Fruit fly (Drosophila melanogaster): ENCODE measurements around the gene Naa40.

Gene Naa40

dm6 chr3R:29723048-29723656, 1.6 kb downstream of the Naa40 start, which contains the start of gene Pcd (continued):
- TF ChIP-seq Pdp1 (GFP tag; optimal IDR thresholded peaks at IDR 0.05) (no peak), tio (GFP tag; optimal IDR thresholded peaks at IDR 0.05) (no peak), cad (GFP tag; optimal IDR thresholded peaks at IDR 0.05) (no peak), CG42726 (GFP tag; IDR thresholded peaks at IDR 0.05; ENCODE audit: partially characterized antibody) (0 out of 2 replicates have a peak, but pooled peaks have one; percentile 17), Mrtf (GFP tag; IDR thresholded peaks at IDR 0.05) (no peak), CG17361 (GFP tag; IDR thresholded peaks at IDR 0.05) (no peak), TFAM (GFP tag; optimal IDR thresholded peaks at IDR 0.05) (no peak), B-H2 (GFP tag; optimal IDR thresholded peaks at IDR 0.05) (peak; percentile 51), CG18476 (GFP tag; optimal IDR thresholded peaks at IDR 0.05) (no peak), CG16779 (GFP tag; IDR thresholded peaks at IDR 0.05) (no peak), CG4282 (GFP tag; optimal IDR thresholded peaks at IDR 0.05) (no peak), Asciz (GFP tag; optimal IDR thresholded peaks at IDR 0.05) (no peak), CG7928 (GFP tag; optimal IDR thresholded peaks at IDR 0.05) (no peak), HLH54F (GFP tag; optimal IDR thresholded peaks at IDR 0.05) (no peak), slou (GFP tag; optimal IDR thresholded peaks at IDR 0.05) (no peak), B-H1 (GFP tag; IDR thresholded peaks at IDR 0.05) (no peak), pb (GFP tag; optimal IDR thresholded peaks at IDR 0.05) (no peak), HmgD (GFP tag; optimal IDR thresholded peaks at IDR 0.05) (no peak), HLHmδ (GFP tag; optimal IDR thresholded peaks at IDR 0.05) (no peak), Hr3 (GFP tag; optimal IDR thresholded peaks at IDR 0.05) (no peak), grau (tag; optimal IDR thresholded peaks at IDR 0.05) (no peak), Trl (optimal IDR thresholded peaks at IDR 0.05) (no peak), Trl (GFP tag; optimal IDR thresholded peaks at IDR 0.05) (no peak), NC2β (GFP tag; optimal IDR thresholded peaks at IDR 0.05) (no peak), ind (GFP tag; optimal IDR thresholded peaks at IDR 0.05) (no peak), Myb (GFP tag; optimal IDR thresholded peaks at IDR 0.05) (no peak), CG10321 (GFP tag; IDR thresholded peaks at IDR 0.05) (no peak), CG8944 (GFP tag; optimal IDR thresholded peaks at IDR 0.05) (no peak), CG13894 (tag; optimal IDR thresholded peaks at IDR 0.05) (peak; percentile 35), Oli (tag; optimal IDR thresholded peaks at IDR 0.05) (no peak), CG10147 (GFP tag; optimal IDR thresholded peaks at IDR 0.05) (no peak), CG8089 (GFP tag; optimal IDR thresholded peaks at IDR 0.05) (no peak), Lim3 (GFP tag; IDR thresholded peaks at IDR 0.05) (no peak), ato (GFP tag; IDR thresholded peaks at IDR 0.05; ENCODE audit: partially characterized antibody) (no peak), Vsx1 (GFP tag; optimal IDR thresholded peaks at IDR 0.05) (no peak), sd (tag; optimal IDR thresholded peaks at IDR 0.05) (peak; percentile 98), ash1 (GFP tag; optimal IDR thresholded peaks at IDR 0.05) (no peak), CG11723 (GFP tag; optimal IDR thresholded peaks at IDR 0.05) (no peak), wdn (GFP tag; IDR thresholded peaks at IDR 0.05) (no peak), Max (GFP tag; optimal IDR thresholded peaks at IDR 0.05) (no peak), CG13775 (GFP tag; optimal IDR thresholded peaks at IDR 0.05) (no peak), Poxn (GFP tag; IDR thresholded peaks at IDR 0.05) (no peak), CG9437 (GFP tag; optimal IDR thresholded peaks at IDR 0.05) (no peak), vfl (GFP tag; optimal IDR thresholded peaks at IDR 0.05) (no peak), sug (tag; optimal IDR thresholded peaks at IDR 0.05) (peak; percentile 3), Ada2b (GFP tag; IDR thresholded peaks at IDR 0.05) (no peak), stc (GFP tag; IDR thresholded peaks at IDR 0.05) (no peak), NC2α (GFP tag; optimal IDR thresholded peaks at IDR 0.05) (no peak), CG1603 (tag; optimal IDR thresholded peaks at IDR 0.05) (peak; percentile 30), CG9727 (GFP tag; optimal IDR thresholded peaks at IDR 0.05) (no peak), CG32532 (GFP tag; IDR thresholded peaks at IDR 0.05) (peak; percentile 13; the same call in 1 of the 2 replicates), CG12236 (GFP tag; optimal IDR thresholded peaks at IDR 0.05) (no peak)
